Fruit fly (Drosophila melanogaster) whole organism, embryonic: Measurements from ENCODE around the gene MAPk-Ak2.
A peak's percentile ranks its signal among the peaks of the same experiment; 100 is the strongest.

Experiments
- Atf-2 ChIP-seq: fragments of 200-800 bp; sonication (Bioruptor generic); optimal IDR thresholded peaks from 2 replicates; lab custom pipeline; 2016; ENCODE audit warnings: missing biosample characterization, missing genetic modification characterization
- Atf3 ChIP-seq: fragments of 200-800 bp; sonication (Bioruptor generic); optimal IDR thresholded peaks from 3 replicates; lab custom pipeline; 2016; ENCODE audit warnings: missing biosample characterization, missing genetic modification characterization
- BEAF-32 ChIP-seq: fragments of 200-800 bp; sonication (Bioruptor generic); optimal IDR thresholded peaks from 3 replicates; lab custom pipeline; 2017; ENCODE audit warnings: missing biosample characterization, missing genetic modification characterization, mild to moderate bottlenecking, moderate library complexity, missing genetic modification reagents
- CG1024 ChIP-seq: fragments of 200-800 bp; sonication (Bioruptor generic); IDR thresholded peaks from 2 replicates; pipeline ENCODE4 v1.3.6; 2022; ENCODE audit warnings: missing biosample characterization, missing genetic modification characterization
- CG11247 ChIP-seq: fragments of 200-800 bp; sonication (Bioruptor generic); IDR thresholded peaks from 2 replicates; pipeline ENCODE4 v1.3.6; 2022; ENCODE audit warnings: missing biosample characterization, missing genetic modification characterization
- CG11398 ChIP-seq: fragments of 200-800 bp; sonication (Bioruptor generic); optimal IDR thresholded peaks from 2 replicates; lab custom pipeline; 2016; ENCODE audit warnings: missing biosample characterization, missing genetic modification characterization
- CG11723 ChIP-seq: fragments of 200-800 bp; sonication (Bioruptor generic); optimal IDR thresholded peaks from 2 replicates; lab custom pipeline; 2017; ENCODE audit warnings: missing biosample characterization, mild to moderate bottlenecking, missing genetic modification characterization
- CG12219 ChIP-seq: fragments of 200-800 bp; sonication (Bioruptor generic); optimal IDR thresholded peaks from 3 replicates; lab custom pipeline; 2018; ENCODE audit warnings: missing biosample characterization, mild to moderate bottlenecking, missing genetic modification characterization
- CG12769 ChIP-seq: fragments of 200-800 bp; sonication (Bioruptor generic); optimal IDR thresholded peaks from 2 replicates; lab custom pipeline; 2019; ENCODE audit warnings: missing biosample characterization, mild to moderate bottlenecking, missing genetic modification characterization, moderate library complexity
- CG2129 ChIP-seq: fragments of 200-800 bp; sonication (Bioruptor generic); IDR thresholded peaks from 2 replicates; pipeline ENCODE4 v1.3.6; 2022; ENCODE audit warnings: missing biosample characterization, missing genetic modification characterization; ENCODE audit not compliant: partially characterized antibody
- CG31224 ChIP-seq: fragments of 200-800 bp; sonication (Bioruptor generic); IDR thresholded peaks from 2 replicates; pipeline ENCODE4 v1.3.6; 2022; ENCODE audit warnings: missing biosample characterization, missing genetic modification characterization
- CG3163 ChIP-seq: fragments of 200-800 bp; sonication (Bioruptor generic); optimal IDR thresholded peaks from 3 replicates; lab custom pipeline; 2016; ENCODE audit warnings: missing biosample characterization, missing genetic modification characterization
- CG33557 ChIP-seq: fragments of 200-800 bp; sonication (Bioruptor generic); optimal IDR thresholded peaks from 2 replicates; lab custom pipeline; 2019; ENCODE audit warnings: missing biosample characterization, mild to moderate bottlenecking, missing genetic modification characterization, moderate library complexity
- CG34224 ChIP-seq: fragments of 200-800 bp; sonication (Bioruptor generic); IDR thresholded peaks from 3 replicates; pipeline ENCODE4 v1.3.6; 2022; ENCODE audit warnings: missing biosample characterization, missing genetic modification characterization; ENCODE audit not compliant: partially characterized antibody
- CG4360 ChIP-seq: fragments of 200-800 bp; sonication (Bioruptor generic); IDR thresholded peaks from 2 replicates; pipeline ENCODE4 v1.3.6; 2022; ENCODE audit warnings: missing biosample characterization, missing genetic modification characterization
- CG6254 ChIP-seq: fragments of 200-800 bp; sonication (Bioruptor generic); optimal IDR thresholded peaks from 3 replicates; lab custom pipeline; 2017; ENCODE audit warnings: mild to moderate bottlenecking, missing biosample characterization, missing genetic modification reagents, missing genetic modification characterization
- CG6765 ChIP-seq: fragments of 200-800 bp; sonication (Bioruptor generic); optimal IDR thresholded peaks from 3 replicates; lab custom pipeline; 2017; ENCODE audit warnings: missing biosample characterization, mild to moderate bottlenecking, missing genetic modification characterization
- CG6813 ChIP-seq: fragments of 200-800 bp; sonication (Bioruptor generic); optimal IDR thresholded peaks from 2 replicates; lab custom pipeline; 2017; ENCODE audit warnings: missing biosample characterization, missing genetic modification characterization, mild to moderate bottlenecking, moderate library complexity, missing genetic modification reagents
- CG7357 ChIP-seq: fragments of 200-800 bp; sonication (Bioruptor generic); IDR thresholded peaks from 3 replicates; pipeline ENCODE4 v1.3.6; 2022; ENCODE audit warnings: missing biosample characterization, missing genetic modification characterization
- CG7786 ChIP-seq: fragments of 200-800 bp; sonication (Bioruptor generic); optimal IDR thresholded peaks from 2 replicates; lab custom pipeline; 2016; ENCODE audit warnings: missing biosample characterization, missing genetic modification characterization
- CTCF ChIP-seq: fragments of 200-800 bp; sonication (Bioruptor generic); optimal IDR thresholded peaks from 2 replicates; lab custom pipeline; 2017; ENCODE audit warnings: missing biosample characterization, mild to moderate bottlenecking, missing genetic modification characterization, moderate library complexity
- Chrac-16 ChIP-seq: fragments of 200-800 bp; sonication (Bioruptor generic); optimal IDR thresholded peaks from 3 replicates; lab custom pipeline; 2016; ENCODE audit warnings: missing biosample characterization, missing genetic modification characterization
- Dad ChIP-seq: fragments of 200-800 bp; sonication (Bioruptor generic); optimal IDR thresholded peaks from 3 replicates; lab custom pipeline; 2016; ENCODE audit warnings: missing biosample characterization, missing genetic modification characterization
- E2f2 ChIP-seq: fragments of 200-800 bp; sonication (Bioruptor generic); IDR thresholded peaks from 2 replicates; pipeline ENCODE4 v1.3.6; 2022; ENCODE audit warnings: missing biosample characterization, missing genetic modification characterization
- Fer1 ChIP-seq: fragments of 200-800 bp; sonication (Bioruptor generic); optimal IDR thresholded peaks from 2 replicates; lab custom pipeline; 2017; ENCODE audit warnings: missing biosample characterization, mild to moderate bottlenecking, missing genetic modification characterization
- Hand ChIP-seq: fragments of 200-800 bp; sonication (Bioruptor generic); optimal IDR thresholded peaks from 2 replicates; lab custom pipeline; 2017; ENCODE audit warnings: mild to moderate bottlenecking, missing biosample characterization, missing genetic modification reagents, missing genetic modification characterization
- Hmr ChIP-seq: fragments of 200-800 bp; sonication (Bioruptor generic); optimal IDR thresholded peaks from 3 replicates; lab custom pipeline; 2017; ENCODE audit warnings: mild to moderate bottlenecking, missing biosample characterization, missing genetic modification reagents, missing genetic modification characterization
- Med ChIP-seq: fragments of 200-800 bp; sonication (Bioruptor generic); peaks from one replicate; lab custom pipeline; 2016; ENCODE audit warnings: missing biosample characterization, missing genetic modification characterization, mild to moderate bottlenecking, inconsistent platforms, moderate library complexity
- Mes4 ChIP-seq: fragments of 200-800 bp; sonication (Bioruptor generic); optimal IDR thresholded peaks from 2 replicates; lab custom pipeline; 2016; ENCODE audit warnings: missing biosample characterization, missing genetic modification characterization
- Nf-YA ChIP-seq: fragments of 200-800 bp; sonication (Bioruptor generic); IDR thresholded peaks from 2 replicates; pipeline ENCODE4 v1.3.6; 2022; ENCODE audit warnings: missing biosample characterization, missing genetic modification characterization
- Optix ChIP-seq: fragments of 200-800 bp; sonication (Bioruptor generic); IDR thresholded peaks from 3 replicates; pipeline ENCODE4 v1.3.6; 2022; ENCODE audit warnings: missing biosample characterization, missing genetic modification characterization
- Sox100B ChIP-seq: fragments of 200-800 bp; sonication (Bioruptor generic); optimal IDR thresholded peaks from 3 replicates; lab custom pipeline; 2018; ENCODE audit warnings: missing biosample characterization, mild to moderate bottlenecking, missing genetic modification characterization
- Taf1 ChIP-seq: fragments of 200-800 bp; sonication (Bioruptor generic); IDR thresholded peaks from 2 replicates; pipeline ENCODE4 v1.3.6; 2022; ENCODE audit warnings: missing biosample characterization, missing genetic modification characterization
- Vsx1 ChIP-seq: fragments of 200-800 bp; sonication (Bioruptor generic); optimal IDR thresholded peaks from 2 replicates; lab custom pipeline; 2017; ENCODE audit warnings: missing biosample characterization, mild to moderate bottlenecking, missing genetic modification characterization, missing genetic modification reagents
- crc ChIP-seq: fragments of 200-800 bp; sonication (Bioruptor generic); optimal IDR thresholded peaks from 2 replicates; lab custom pipeline; 2016; ENCODE audit warnings: missing biosample characterization, missing genetic modification characterization
- dati ChIP-seq: fragments of 200-800 bp; sonication (Bioruptor generic); IDR thresholded peaks from 2 replicates; pipeline ENCODE4 v1.3.6; 2022; ENCODE audit warnings: missing biosample characterization, missing genetic modification characterization
- gcm ChIP-seq: fragments of 200-800 bp; sonication (Bioruptor generic); optimal IDR thresholded peaks from 2 replicates; lab custom pipeline; 2019; ENCODE audit warnings: missing biosample characterization, mild to moderate bottlenecking, missing genetic modification characterization, moderate library complexity
- ham ChIP-seq: fragments of 200-800 bp; sonication (Bioruptor generic); IDR thresholded peaks from 2 replicates; pipeline ENCODE4 v1.3.6; 2022; ENCODE audit warnings: missing biosample characterization, missing genetic modification characterization
- hb ChIP-seq: fragments of 200-800 bp; sonication (Bioruptor generic); IDR thresholded peaks from 3 replicates; pipeline ENCODE4 v1.3.6; 2022; ENCODE audit warnings: missing biosample characterization, missing genetic modification characterization; ENCODE audit not compliant: partially characterized antibody
- hbn ChIP-seq: fragments of 200-800 bp; sonication (Bioruptor generic); IDR thresholded peaks from 2 replicates; pipeline ENCODE4 v1.3.6; 2022; ENCODE audit warnings: missing biosample characterization, missing genetic modification characterization; ENCODE audit not compliant: partially characterized antibody
- hkb ChIP-seq, 2 experiments: fragments of 200-800 bp in 1 of 2; fragments of >200 bp in 1 of 2; sonication (Bioruptor generic) in 1 of 2; IDR thresholded peaks in 1 of 2; optimal IDR thresholded peaks in 1 of 2; 2 replicates each; pipeline versions ENCODE4 v1.3.6 to Lab custom; 2017 to 2022; ENCODE audit warnings: missing biosample characterization in 1 of 2, missing genetic modification characterization in 1 of 2
- knrl ChIP-seq: fragments of 200-800 bp; sonication (Bioruptor generic); IDR thresholded peaks from 3 replicates; pipeline ENCODE4 v1.3.6; 2022; ENCODE audit warnings: missing biosample characterization, missing genetic modification characterization; ENCODE audit not compliant: partially characterized antibody
- lov ChIP-seq, 2 experiments: fragments of 200-800 bp in 1 of 2; fragments of >200 bp in 1 of 2; sonication (Bioruptor generic) in 1 of 2; IDR thresholded peaks in 1 of 2; optimal IDR thresholded peaks in 1 of 2; 2 replicates in 1 of 2; 3 replicates in 1 of 2; pipeline versions ENCODE4 v1.3.6 to Lab custom; 2017 to 2022; ENCODE audit warnings: missing biosample characterization in 1 of 2, missing genetic modification characterization in 1 of 2
- nerfin-1 ChIP-seq: fragments of 200-800 bp; sonication (Bioruptor generic); optimal IDR thresholded peaks from 3 replicates; lab custom pipeline; 2019; ENCODE audit warnings: missing biosample characterization, mild to moderate bottlenecking, missing genetic modification characterization, moderate library complexity
- peb ChIP-seq: fragments of 200-800 bp; sonication (Bioruptor generic); IDR thresholded peaks from 2 replicates; pipeline ENCODE4 v1.3.6; 2022; ENCODE audit warnings: missing biosample characterization, missing genetic modification characterization
- rib ChIP-seq: fragments of 200-800 bp; sonication (Bioruptor generic); IDR thresholded peaks from 2 replicates; pipeline ENCODE4 v1.3.6; 2022; ENCODE audit warnings: missing biosample characterization, missing genetic modification characterization
- ttk ChIP-seq: fragments of 200-800 bp; sonication (Bioruptor generic); IDR thresholded peaks from 2 replicates; pipeline ENCODE4 v2.1.2; 2022; ENCODE audit warnings: missing biosample characterization, missing genetic modification characterization
- tx ChIP-seq: fragments of 200-800 bp; sonication (Bioruptor generic); optimal IDR thresholded peaks from 2 replicates; lab custom pipeline; 2016; ENCODE audit warnings: missing biosample characterization, missing genetic modification characterization
- usp ChIP-seq: fragments of >200 bp; optimal IDR thresholded peaks from 2 replicates; lab custom pipeline; 2017; ENCODE audit warnings: missing biosample characterization, missing genetic modification characterization
- zfh2 ChIP-seq: fragments of 200-800 bp; sonication (Bioruptor generic); optimal IDR thresholded peaks from 2 replicates; lab custom pipeline; 2016; ENCODE audit warnings: missing biosample characterization, missing genetic modification characterization

Gene MAPk-Ak2

DNA sequence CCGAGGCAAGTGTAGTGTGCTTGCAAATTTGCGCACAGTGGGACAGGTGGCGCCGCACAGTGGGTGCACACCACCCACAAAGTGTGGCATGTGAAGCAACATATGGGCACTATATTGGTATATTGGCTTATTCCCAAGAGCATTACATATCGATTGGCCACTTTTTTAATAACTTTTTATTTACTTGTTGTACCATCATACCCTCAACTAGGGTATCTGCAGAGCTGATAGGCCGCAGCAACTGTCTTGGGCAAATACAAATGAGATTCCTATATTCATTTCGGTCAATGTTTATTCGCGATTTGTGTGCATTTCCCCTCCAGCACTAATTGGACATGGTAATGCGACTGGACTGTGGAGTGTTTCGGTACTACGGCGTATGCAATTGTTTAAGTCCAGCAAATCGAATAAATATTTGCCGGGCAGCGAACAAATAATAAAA lies 39.2 kb downstream of the MAPk-Ak2 start (continued):
- TF ChIP-seq tx (GFP tag; lab: Kevin White, UChicago) (peak; percentile 24), CG11723 (GFP tag; lab: Kevin White, UChicago) (peak; percentile 49), CG7357 (GFP tag; lab: Robert Waterston, UW) (0 out of 3 replicates have a peak, but pooled peaks have one; percentile 36), Chrac-16 (GFP tag; lab: Kevin White, UChicago) (no peak), knrl (GFP tag; lab: Robert Waterston, UW) (no peak), Atf3 (GFP tag; lab: Kevin White, UChicago) (no peak), peb (GFP tag; lab: Robert Waterston, UW) (peak; percentile 20; the same call in 1 of the 2 replicates), CG11398 (GFP tag; lab: Kevin White, UChicago) (peak; percentile 55), Optix (GFP tag; lab: Robert Waterston, UW) (peak; percentile 56; the same call in 1 of the 3 replicates), Taf1 (GFP tag; lab: Robert Waterston, UW) (no peak), CG12219 (GFP tag; lab: Kevin White, UChicago) (peak; percentile 39), Mes4 (GFP tag; lab: Kevin White, UChicago) (peak; percentile 23), gcm (GFP tag; lab: Kevin White, UChicago) (peak; percentile 35), Hand (no peak), Sox100B (peak; percentile 56), dati (GFP tag; lab: Robert Waterston, UW) (no peak), zfh2 (GFP tag; lab: Kevin White, UChicago) (peak; percentile 10), usp (no peak), Dad (GFP tag; lab: Kevin White, UChicago) (peak; percentile 7), ttk (GFP tag; lab: Robert Waterston, UW) (peak; percentile 32), Atf-2 (peak; percentile 33), Fer1 (GFP tag; lab: Kevin White, UChicago) (no peak), nerfin-1 (tag; lab: Kevin White, UChicago) (peak; percentile 51), CG33557 (GFP tag; lab: Kevin White, UChicago) (peak; percentile 54), hbn (GFP tag; lab: Robert Waterston, UW) (no peak), Nf-YA (GFP tag; lab: Robert Waterston, UW) (peak; percentile 51; the same call in 1 of the 2 replicates), Med (GFP tag; lab: Kevin White, UChicago) (peak; percentile 89), CG3163 (GFP tag; lab: Kevin White, UChicago) (no peak), CG4360 (GFP tag; lab: Robert Waterston, UW) (no peak), CG7786 (GFP tag; lab: Kevin White, UChicago) (peak; percentile 31), CG6254 (GFP tag; lab: Kevin White, UChicago) (peak; percentile 25), CG1024 (GFP tag; lab: Robert Waterston, UW) (peak; percentile 46), rib (no peak), CG11247 (no peak), Hmr (GFP tag; lab: Kevin White, UChicago) (no peak), CG6765 (no peak), CG34224 (no peak), hb (GFP tag; lab: Robert Waterston, UW) (no peak), CG31224 (GFP tag; lab: Robert Waterston, UW) (peak; percentile 24; the same call in 1 of the 2 replicates), hkb (optimal IDR thresholded peaks at IDR 0.05; lab: Kevin White, UChicago) (no peak), hkb (GFP tag; IDR thresholded peaks at IDR 0.05; lab: Robert Waterston, UW) (peak; percentile 46), E2f2 (GFP tag; lab: Robert Waterston, UW) (no peak), CG2129 (GFP tag; lab: Robert Waterston, UW) (no peak), CTCF (GFP tag; lab: Kevin White, UChicago) (peak; percentile 23), CG6813 (GFP tag; lab: Kevin White, UChicago) (peak; percentile 64), ham (GFP tag; lab: Robert Waterston, UW) (no peak), crc (peak; percentile 17), Vsx1 (GFP tag; lab: Kevin White, UChicago) (peak; percentile 21), lov (optimal IDR thresholded peaks at IDR 0.05; lab: Kevin White, UChicago) (no peak), lov (GFP tag; IDR thresholded peaks at IDR 0.05; lab: Robert Waterston, UW) (0 out of 3 replicates have a peak, but pooled peaks have one; percentile 15), BEAF-32 (GFP tag; lab: Kevin White, UChicago) (no peak), CG12769 (tag; lab: Kevin White, UChicago) (peak; percentile 43)
